Worm (Caenorhabditis elegans) whole organism, L1 larva: ENCODE measurements around the gene Y40A1A.3.

Source experiments
- blmp-1 ChIP-seq: fragments of 150-350 bp; optimal IDR thresholded peaks from 2 replicates; lab custom pipeline; 2014; ENCODE audit warnings: missing biosample characterization, missing genetic modification characterization
- dpl-1 ChIP-seq, 3 experiments: fragments of 150-350 bp in 2 of 3; sonication (generic microtip) in 1 of 3; optimal IDR thresholded peaks; 2 replicates each; lab custom pipeline; 2014 to 2017; ENCODE audit warnings: missing biosample characterization in 3 of 3, missing genetic modification characterization in 3 of 3, missing genetic modification reagents in 3 of 3
- elt-2 ChIP-seq: sonication (generic microtip); optimal IDR thresholded peaks from 2 replicates; lab custom pipeline; 2016; ENCODE audit warnings: missing genetic modification characterization, mild to moderate bottlenecking, inconsistent platforms, missing compliant biosample characterization, missing genetic modification reagents
- elt-3 ChIP-seq, 6 experiments: fragments of 150-350 bp in 1 of 6; sonication (generic microtip); optimal IDR thresholded peaks; 2 replicates each; lab custom pipeline; 2017 to 2018; ENCODE audit warnings: missing biosample characterization in 6 of 6, missing genetic modification characterization in 6 of 6, inconsistent platforms in 1 of 6
- lin-14 ChIP-seq: fragments of 200-800 bp; sonication (Bioruptor generic); optimal IDR thresholded peaks from 2 replicates; lab custom pipeline; 2018; ENCODE audit warnings: mild to moderate bottlenecking, missing genetic modification characterization, moderate library complexity, missing compliant biosample characterization
- nhr-12 ChIP-seq: sonication (generic microtip); optimal IDR thresholded peaks from 2 replicates; lab custom pipeline; 2017; ENCODE audit warnings: missing biosample characterization, missing genetic modification characterization
- nhr-237 ChIP-seq: fragments of 150-350 bp; optimal IDR thresholded peaks from 2 replicates; lab custom pipeline; 2014; ENCODE audit warnings: missing biosample characterization, missing genetic modification characterization
- nhr-28 ChIP-seq: fragments of 150-350 bp; optimal IDR thresholded peaks from 2 replicates; lab custom pipeline; 2014; ENCODE audit warnings: missing biosample characterization, missing genetic modification characterization
- unc-130 ChIP-seq: fragments of 150-350 bp; optimal IDR thresholded peaks from 2 replicates; lab custom pipeline; 2017; ENCODE audit warnings: missing biosample characterization, missing genetic modification characterization, inconsistent platforms
- unc-62 ChIP-seq: fragments of 150-350 bp; optimal IDR thresholded peaks from 2 replicates; lab custom pipeline; 2014; ENCODE audit warnings: missing biosample characterization, missing genetic modification reagents, missing genetic modification characterization
- vab-15 ChIP-seq: sonication (generic microtip); optimal IDR thresholded peaks from 2 replicates; lab custom pipeline; 2017; ENCODE audit warnings: missing genotype, mild to moderate bottlenecking, missing genetic modification characterization, missing compliant biosample characterization

- TF ChIP-seq unc-62 (no peak), dpl-1 (GFP tag; optimal IDR thresholded peaks at IDR 0.05; lab: Kevin White, UChicago) (no peak), nhr-237 (no peak), elt-2 (no peak), nhr-12 (tag; lab: Kevin White, UChicago) (no peak), vab-15 (tag; lab: Kevin White, UChicago) (no peak), blmp-1 (tag; lab: Kevin White, UChicago) (no peak), nhr-28 (tag; lab: Kevin White, UChicago) (no peak), lin-14 (no peak), unc-130 (tag; lab: Kevin White, UChicago) (no peak), elt-3 (tag; optimal IDR thresholded peaks at IDR 0.05; lab: Kevin White, UChicago) (no peak)
Measured at ce11 chrX:1981654-1982053, 16.2 kb downstream of the Y40A1A.3 start.
